Fruit fly (Drosophila melanogaster) whole organism, embryonic: Measurements from ENCODE around the gene MICU3.
A peak's percentile ranks its signal among the peaks of the same experiment; 100 is the strongest.

Experiments
- Atf3 ChIP-seq: fragments of 200-800 bp; sonication (Bioruptor generic); optimal IDR thresholded peaks from 3 replicates; lab custom pipeline; 2016; ENCODE audit warnings: missing biosample characterization, missing genetic modification characterization
- Bdp1 ChIP-seq: fragments of 200-800 bp; sonication (Bioruptor generic); optimal IDR thresholded peaks from 3 replicates; lab custom pipeline; 2016; ENCODE audit warnings: missing biosample characterization, missing genetic modification characterization
- Bgb ChIP-seq: fragments of 200-800 bp; sonication (Bioruptor generic); IDR thresholded peaks from 2 replicates; pipeline ENCODE4 v1.3.6; 2022; ENCODE audit warnings: missing biosample characterization, missing genetic modification characterization; ENCODE audit not compliant: partially characterized antibody
- CG11085 ChIP-seq: fragments of 200-800 bp; sonication (Bioruptor generic); IDR thresholded peaks from 2 replicates; pipeline ENCODE4 v1.3.6; 2022; ENCODE audit warnings: missing biosample characterization, missing genetic modification characterization
- CG11560 ChIP-seq: fragments of 200-800 bp; sonication (Bioruptor generic); IDR thresholded peaks from 3 replicates; pipeline ENCODE4 v1.3.6; 2022; ENCODE audit warnings: missing biosample characterization, missing genetic modification characterization
- CG11696 ChIP-seq: fragments of 200-800 bp; sonication (Bioruptor generic); IDR thresholded peaks from 2 replicates; pipeline ENCODE4 v1.3.6; 2022; ENCODE audit warnings: missing biosample characterization, missing genetic modification characterization
- CG14050 ChIP-seq: fragments of 200-800 bp; sonication (Bioruptor generic); IDR thresholded peaks from 3 replicates; pipeline ENCODE4 v1.3.6; 2022; ENCODE audit warnings: missing biosample characterization, missing genetic modification characterization
- CG14710 ChIP-seq: fragments of 200-800 bp; sonication (Bioruptor generic); optimal IDR thresholded peaks from 3 replicates; lab custom pipeline; 2019; ENCODE audit warnings: missing biosample characterization, mild to moderate bottlenecking, missing genetic modification characterization, moderate library complexity
- CG16779 ChIP-seq: fragments of 200-800 bp; sonication (Bioruptor generic); IDR thresholded peaks from 2 replicates; pipeline ENCODE4 v1.3.6; 2022; ENCODE audit warnings: missing biosample characterization, missing genetic modification characterization
- CG17568 ChIP-seq: fragments of 200-800 bp; sonication (Bioruptor generic); optimal IDR thresholded peaks from 2 replicates; lab custom pipeline; 2018; ENCODE audit warnings: missing biosample characterization, mild to moderate bottlenecking, missing genetic modification characterization, moderate library complexity
- CG30403 ChIP-seq: fragments of 200-800 bp; sonication (Bioruptor generic); optimal IDR thresholded peaks from 3 replicates; lab custom pipeline; 2016; ENCODE audit warnings: missing biosample characterization, missing genetic modification characterization
- CG3847 ChIP-seq: fragments of 200-800 bp; sonication (Bioruptor generic); IDR thresholded peaks from 2 replicates; pipeline ENCODE4 v1.3.6; 2022; ENCODE audit warnings: missing biosample characterization, missing genetic modification characterization
- CG42726 ChIP-seq: fragments of 200-800 bp; sonication (Bioruptor generic); IDR thresholded peaks from 2 replicates; pipeline ENCODE4 v1.3.6; 2022; ENCODE audit warnings: missing biosample characterization, missing genetic modification characterization; ENCODE audit not compliant: partially characterized antibody
- CG6175 ChIP-seq: fragments of 200-800 bp; sonication (Bioruptor generic); IDR thresholded peaks from 3 replicates; pipeline ENCODE4 v1.3.6; 2022; ENCODE audit warnings: missing biosample characterization, missing genetic modification characterization
- CG6689 ChIP-seq: fragments of 200-800 bp; sonication (Bioruptor generic); IDR thresholded peaks from 2 replicates; pipeline ENCODE4 v1.3.6; 2022; ENCODE audit warnings: missing biosample characterization, missing genetic modification characterization
- CG8478 ChIP-seq: fragments of >200 bp; optimal IDR thresholded peaks from 2 replicates; lab custom pipeline; 2018
- Dip3 ChIP-seq: fragments of 200-800 bp; sonication (Bioruptor generic); optimal IDR thresholded peaks from 3 replicates; lab custom pipeline; 2016; ENCODE audit warnings: missing biosample characterization, missing genetic modification characterization
- E2f1 ChIP-seq: fragments of 200-800 bp; sonication (Bioruptor generic); IDR thresholded peaks from 2 replicates; pipeline ENCODE4 v1.3.6; 2022; ENCODE audit warnings: missing biosample characterization, missing genetic modification characterization
- Ets65A ChIP-seq: fragments of 200-800 bp; sonication (Bioruptor generic); peaks from one replicate; lab custom pipeline; 2016; ENCODE audit warnings: missing biosample characterization, missing genetic modification characterization
- Fer2 ChIP-seq: fragments of 200-800 bp; sonication (Bioruptor generic); optimal IDR thresholded peaks from 2 replicates; lab custom pipeline; 2018; ENCODE audit warnings: missing biosample characterization, mild to moderate bottlenecking, missing genetic modification characterization, moderate library complexity
- H2.0 ChIP-seq: fragments of 200-800 bp; sonication (Bioruptor generic); IDR thresholded peaks from 2 replicates; pipeline ENCODE4 v1.3.6; 2022; ENCODE audit warnings: missing biosample characterization, missing genetic modification characterization
- HHEX ChIP-seq: fragments of 200-800 bp; sonication (Bioruptor generic); optimal IDR thresholded peaks from 3 replicates; lab custom pipeline; 2017; ENCODE audit warnings: missing biosample characterization, mild to moderate bottlenecking, missing genetic modification characterization, missing genetic modification reagents
- HmgD ChIP-seq: fragments of 200-800 bp; sonication (Bioruptor generic); optimal IDR thresholded peaks from 3 replicates; lab custom pipeline; 2016; ENCODE audit warnings: missing biosample characterization, missing genetic modification characterization
- Hr3 ChIP-seq: fragments of 200-800 bp; sonication (Bioruptor generic); optimal IDR thresholded peaks from 3 replicates; lab custom pipeline; 2016; ENCODE audit warnings: missing biosample characterization, missing genetic modification characterization
- Lpt ChIP-seq: fragments of >200 bp; optimal IDR thresholded peaks from 2 replicates; lab custom pipeline; 2018; ENCODE audit warnings: missing biosample characterization, missing genetic modification characterization
- NC2β ChIP-seq: fragments of 200-800 bp; sonication (Bioruptor generic); optimal IDR thresholded peaks from 2 replicates; lab custom pipeline; 2016; ENCODE audit warnings: missing biosample characterization, missing genetic modification characterization
- Pdp1 ChIP-seq, 2 experiments: fragments of 200-800 bp; sonication (Bioruptor generic); optimal IDR thresholded peaks; 3 replicates each; lab custom pipeline; 2016; ENCODE audit warnings: missing biosample characterization in 2 of 2, missing genetic modification characterization in 2 of 2, mild to moderate bottlenecking in 1 of 2, moderate library complexity in 1 of 2
- Poxn ChIP-seq: fragments of 200-800 bp; sonication (Bioruptor generic); IDR thresholded peaks from 2 replicates; pipeline ENCODE4 v1.3.6; 2022; ENCODE audit warnings: missing biosample characterization, missing genetic modification characterization
- Sin3A ChIP-seq: fragments of >200 bp; optimal IDR thresholded peaks from 2 replicates; lab custom pipeline; 2018
- Ssrp ChIP-seq: fragments of 200-800 bp; sonication (Bioruptor generic); optimal IDR thresholded peaks from 2 replicates; lab custom pipeline; 2018; ENCODE audit warnings: missing biosample characterization, mild to moderate bottlenecking, missing genetic modification characterization, moderate library complexity
- YL-1 ChIP-seq: fragments of 200-800 bp; sonication (Bioruptor generic); optimal IDR thresholded peaks from 3 replicates; lab custom pipeline; 2017; ENCODE audit warnings: missing biosample characterization, mild to moderate bottlenecking, missing genetic modification characterization
- ato ChIP-seq: fragments of 200-800 bp; sonication (Bioruptor generic); IDR thresholded peaks from 2 replicates; pipeline ENCODE4 v1.3.6; 2022; ENCODE audit warnings: missing biosample characterization, missing genetic modification characterization; ENCODE audit not compliant: partially characterized antibody
- bab2 ChIP-seq: fragments of 200-800 bp; sonication (Bioruptor generic); optimal IDR thresholded peaks from 2 replicates; lab custom pipeline; 2016; ENCODE audit warnings: missing biosample characterization, missing genetic modification characterization
- bowl ChIP-seq: fragments of 200-800 bp; sonication (Bioruptor generic); IDR thresholded peaks from 2 replicates; pipeline ENCODE4 v1.3.6; 2022; ENCODE audit warnings: missing biosample characterization, missing genetic modification characterization
- bsh ChIP-seq, 2 experiments: fragments of 200-800 bp; sonication (Bioruptor generic); optimal IDR thresholded peaks; 2 replicates each; lab custom pipeline; 2017 to 2018; ENCODE audit warnings: mild to moderate bottlenecking in 2 of 2, missing biosample characterization in 2 of 2, missing genetic modification characterization in 2 of 2, moderate library complexity in 1 of 2
- chn ChIP-seq: fragments of 200-800 bp; sonication (Bioruptor generic); optimal IDR thresholded peaks from 2 replicates; lab custom pipeline; 2016; ENCODE audit warnings: missing biosample characterization, missing genetic modification characterization
- croc ChIP-seq: fragments of 200-800 bp; sonication (Bioruptor generic); conservative IDR thresholded peaks from 3 replicates; pipeline ENCODE4 v1.3.6; 2022; ENCODE audit warnings: missing biosample characterization, missing genetic modification characterization
- da ChIP-seq: fragments of 200-800 bp; sonication (Bioruptor generic); optimal IDR thresholded peaks from 2 replicates; lab custom pipeline; 2016; ENCODE audit warnings: missing biosample characterization, missing genetic modification characterization
- dan ChIP-seq: fragments of 200-800 bp; sonication (Bioruptor generic); IDR thresholded peaks from 2 replicates; pipeline ENCODE4 v1.3.6; 2022; ENCODE audit warnings: missing biosample characterization, missing genetic modification characterization
- dimm ChIP-seq: fragments of 200-800 bp; sonication (Bioruptor generic); IDR thresholded peaks from 2 replicates; pipeline ENCODE4 v1.3.6; 2022; ENCODE audit warnings: missing biosample characterization, missing genetic modification characterization
- dmrt11E ChIP-seq: fragments of 200-800 bp; sonication (Bioruptor generic); optimal IDR thresholded peaks from 3 replicates; lab custom pipeline; 2018; ENCODE audit warnings: missing biosample characterization, mild to moderate bottlenecking, missing genetic modification characterization, moderate library complexity
- gce ChIP-seq: fragments of 200-800 bp; sonication (Bioruptor generic); IDR thresholded peaks from 3 replicates; pipeline ENCODE4 v1.3.6; 2022; ENCODE audit warnings: missing biosample characterization, missing genetic modification characterization
- gcm2 ChIP-seq: fragments of 200-800 bp; sonication (Bioruptor generic); optimal IDR thresholded peaks from 2 replicates; lab custom pipeline; 2016; ENCODE audit warnings: missing biosample characterization, missing genetic modification characterization
- kay ChIP-seq: fragments of 200-800 bp; sonication (Bioruptor generic); optimal IDR thresholded peaks from 2 replicates; lab custom pipeline; 2016; ENCODE audit warnings: missing biosample characterization, missing genetic modification characterization
- ken ChIP-seq: fragments of 200-800 bp; sonication (Bioruptor generic); IDR thresholded peaks from 3 replicates; pipeline ENCODE4 v1.3.6; 2022; ENCODE audit warnings: missing biosample characterization, missing genetic modification characterization
- kni ChIP-seq: fragments of 200-800 bp; sonication (Bioruptor generic); optimal IDR thresholded peaks from 3 replicates; lab custom pipeline; 2017; ENCODE audit warnings: mild to moderate bottlenecking, missing biosample characterization, missing genetic modification reagents, missing genetic modification characterization
- lola ChIP-seq, 3 experiments: fragments of >200 bp in 2 of 3; fragments of 200-800 bp in 1 of 3; sonication (Bioruptor generic) in 1 of 3; optimal IDR thresholded peaks; 2 replicates each; lab custom pipeline; 2017 to 2019; ENCODE audit warnings: missing biosample characterization in 3 of 3, missing genetic modification characterization in 3 of 3, mild to moderate bottlenecking in 1 of 3, moderate library complexity in 1 of 3
- mirr ChIP-seq: fragments of 200-800 bp; sonication (Bioruptor generic); optimal IDR thresholded peaks from 3 replicates; lab custom pipeline; 2018; ENCODE audit warnings: missing biosample characterization, mild to moderate bottlenecking, missing genetic modification characterization
- sd ChIP-seq: fragments of 200-800 bp; sonication (Bioruptor generic); optimal IDR thresholded peaks from 3 replicates; lab custom pipeline; 2018; ENCODE audit warnings: missing biosample characterization, mild to moderate bottlenecking, missing genetic modification characterization, moderate library complexity
- stc ChIP-seq: fragments of 200-800 bp; sonication (Bioruptor generic); IDR thresholded peaks from 2 replicates; pipeline ENCODE4 v1.3.6; 2022; ENCODE audit warnings: missing biosample characterization, missing genetic modification characterization
- ttk ChIP-seq: fragments of 200-800 bp; sonication (Bioruptor generic); IDR thresholded peaks from 2 replicates; pipeline ENCODE4 v2.1.2; 2022; ENCODE audit warnings: missing biosample characterization, missing genetic modification characterization

MICU3 gene

DNA sequence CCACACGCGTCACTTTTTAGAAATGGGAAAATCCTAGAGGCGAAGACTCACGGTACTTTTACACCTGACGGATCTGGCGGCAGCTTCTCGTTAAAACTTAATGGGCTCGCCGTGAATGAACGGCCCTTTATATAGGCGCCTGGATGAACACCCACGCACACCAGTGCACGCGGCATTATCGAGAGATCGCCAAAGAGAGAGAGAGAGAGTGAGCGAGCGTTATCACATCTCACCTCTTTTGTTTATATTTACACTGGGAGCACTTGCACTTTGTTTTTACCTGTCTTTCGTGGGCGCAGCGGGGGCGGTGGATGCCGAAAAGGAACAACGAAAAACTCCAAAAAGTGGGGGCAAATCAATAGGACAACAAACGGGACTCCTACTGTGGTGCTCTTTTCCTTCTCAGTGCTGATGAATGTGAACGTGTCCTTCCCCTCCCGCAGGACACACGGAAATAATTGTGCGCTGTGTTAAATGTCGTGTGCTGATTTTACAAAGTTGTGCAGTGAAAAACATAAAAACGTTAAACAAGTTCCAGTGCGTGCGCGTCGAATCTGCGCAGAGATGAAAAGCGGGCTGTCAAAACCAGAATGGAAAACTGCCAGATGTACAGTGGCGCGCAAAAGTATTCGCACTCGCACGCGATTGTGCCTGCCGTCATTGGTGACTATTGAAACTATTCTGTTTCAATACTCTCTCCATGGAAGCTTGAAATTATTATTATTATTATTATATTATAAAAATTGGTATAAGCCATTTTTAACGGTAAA is 28.2 kb downstream of the MICU3 start, which contains the start of gene Mrp5 (continued):
- TF ChIP-seq gcm2 (GFP tag; lab: Kevin White, UChicago) (no peak), ato (GFP tag; lab: Robert Waterston, UW) (no peak), stc (GFP tag; lab: Robert Waterston, UW) (peak; percentile 30; the same call in 1 of the 2 replicates), H2.0 (GFP tag; lab: Robert Waterston, UW) (peak; percentile 29; the same call in 1 of the 2 replicates), CG14710 (tag; lab: Kevin White, UChicago) (no peak), CG11085 (GFP tag; lab: Robert Waterston, UW) (no peak), Bgb (GFP tag; lab: Robert Waterston, UW) (0 out of 2 replicates have a peak, but pooled peaks have one; percentile 36), ttk (GFP tag; lab: Robert Waterston, UW) (0 out of 2 replicates have a peak, but pooled peaks have one; percentile 12), HHEX (GFP tag; lab: Kevin White, UChicago) (peak; percentile 6), Bdp1 (no peak), CG30403 (GFP tag; lab: Kevin White, UChicago) (peak; percentile 40), lola (GFP tag; optimal IDR thresholded peaks at IDR 0.05; lab: Kevin White, UChicago) (no peak), CG6689 (GFP tag; lab: Robert Waterston, UW) (peak; percentile 57), Hr3 (peak; percentile 17), Fer2 (peak; percentile 10), kay (no peak), CG42726 (GFP tag; lab: Robert Waterston, UW) (0 out of 2 replicates have a peak, but pooled peaks have one; percentile 7), Poxn (no peak), ken (GFP tag; lab: Robert Waterston, UW) (peak; percentile 48; the same call in 1 of the 3 replicates), bab2 (GFP tag; lab: Kevin White, UChicago) (no peak), CG3847 (no peak; the same call in 1 of the 2 replicates), kni (GFP tag; lab: Kevin White, UChicago) (peak; percentile 63), da (GFP tag; lab: Kevin White, UChicago) (no peak), CG11696 (GFP tag; lab: Robert Waterston, UW) (peak; percentile 48), CG14050 (GFP tag; lab: Robert Waterston, UW) (peak; percentile 18; the same call in 1 of the 3 replicates), Dip3 (GFP tag; lab: Kevin White, UChicago) (no peak), dan (no peak), CG6175 (GFP tag; lab: Robert Waterston, UW) (no peak), bsh (GFP tag; optimal IDR thresholded peaks at IDR 0.05; lab: Kevin White, UChicago) (peak; percentile 21 to 35), gce (GFP tag; lab: Robert Waterston, UW) (peak; percentile 43; the same call in 1 of the 3 replicates), CG11560 (tag; lab: Robert Waterston, UW) (no peak), NC2β (GFP tag; lab: Kevin White, UChicago) (no peak), Ssrp (tag; lab: Kevin White, UChicago) (no peak), dmrt11E (tag; lab: Kevin White, UChicago) (no peak), E2f1 (GFP tag; lab: Robert Waterston, UW) (peak; percentile 62), sd (tag; lab: Kevin White, UChicago) (no peak), YL-1 (GFP tag; lab: Kevin White, UChicago) (no peak), CG16779 (GFP tag; lab: Robert Waterston, UW) (no peak), Ets65A (GFP tag; lab: Kevin White, UChicago) (peak; percentile 73), CG17568 (peak; percentile 29), CG8478 (lab: Kevin White, UChicago) (no peak), HmgD (GFP tag; lab: Kevin White, UChicago) (no peak), chn (no peak), bowl (GFP tag; lab: Robert Waterston, UW) (no peak), mirr (peak; percentile 16), Lpt (GFP tag; lab: Kevin White, UChicago) (no peak), dimm (GFP tag; lab: Robert Waterston, UW) (no peak), croc (no peak), Atf3 (GFP tag; lab: Kevin White, UChicago) (no peak), Sin3A (lab: Kevin White, UChicago) (no peak), Pdp1 (GFP tag; optimal IDR thresholded peaks at IDR 0.05; lab: Kevin White, UChicago) (peak; percentile 3 to 14)
